Worm (Caenorhabditis elegans): ENCODE measurements around the gene cyn-11.
A peak's percentile ranks its signal among the peaks of the same experiment; 100 is the strongest.

Gene cyn-11

ce11 chrII:8737456-8737855 is 21.4 kb upstream of the cyn-11 start, which contains the start of gene idpb-4:
idpb-4 (minus strand) TSS chrII:8737556.
- TF ChIP-seq zip-8 (tag; optimal IDR thresholded peaks at IDR 0.05) (peak; percentile 72), nhr-237 (tag; optimal IDR thresholded peaks at IDR 0.05) (no peak)

- TF ChIP-seq pha-4 (tag; optimal IDR thresholded peaks at IDR 0.05) (peak; percentile 44), nhr-12 (tag; optimal IDR thresholded peaks at IDR 0.05) (no peak), elt-3 (tag; optimal IDR thresholded peaks at IDR 0.05) (no peak), flh-1 (GFP tag; optimal IDR thresholded peaks at IDR 0.05) (no peak), nhr-237 (tag; optimal IDR thresholded peaks at IDR 0.05) (no peak)
These were observed 17.5 kb upstream of the cyn-11 start for ce11 chrII:8733627-8734026.

ce11 chrII:8732339-8733100 is 16.4 kb upstream of the cyn-11 start, which contains the start of gene rol-6:
rol-6 (plus strand) TSS chrII:8733050.
- TF ChIP-seq mls-2 (tag; optimal IDR thresholded peaks at IDR 0.05) = no peak
- no peak for TF ChIP-seq sem-2 (GFP tag; optimal IDR thresholded peaks at IDR 0.05)
- TF ChIP-seq pha-4 (tag; optimal IDR thresholded peaks at IDR 0.05) = peak; percentile 96
- no peak for TF ChIP-seq lin-13 (tag; optimal IDR thresholded peaks at IDR 0.05)
- no peak for TF ChIP-seq sptf-1 (tag; optimal IDR thresholded peaks at IDR 0.05)
- TF ChIP-seq unc-39 (tag; optimal IDR thresholded peaks at IDR 0.05) = no peak
- no peak for TF ChIP-seq ceh-43 (GFP tag; optimal IDR thresholded peaks at IDR 0.05)

DNA sequence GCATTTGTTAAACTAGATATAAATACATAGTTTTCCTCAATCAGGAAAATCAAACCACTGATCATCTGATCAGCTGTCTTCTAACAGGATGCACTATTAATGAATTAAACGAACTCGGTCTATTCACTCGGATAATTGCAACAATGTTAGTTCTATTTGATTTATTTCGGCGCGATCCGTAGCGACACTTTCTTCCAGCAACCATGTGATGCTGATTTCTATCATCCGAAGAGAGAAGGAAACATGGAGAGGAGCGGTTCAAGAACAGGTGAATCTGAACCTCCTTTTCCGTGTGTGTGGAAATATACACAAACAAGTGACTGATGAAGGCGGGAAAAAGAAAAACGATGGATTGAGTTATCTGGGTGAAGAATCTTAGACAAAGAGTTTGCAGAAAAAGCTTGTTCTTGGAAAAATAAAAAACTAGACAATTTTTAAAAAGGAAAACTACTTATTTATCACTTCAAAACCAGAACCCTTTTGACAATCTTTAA is 15.7 kb upstream of the cyn-11 start:
- TF ChIP-seq M03D4.4 (tag; optimal IDR thresholded peaks at IDR 0.05) = no peak
- TF ChIP-seq mab-5 (tag; optimal IDR thresholded peaks at IDR 0.05) = no peak
- peak; percentile 96 for TF ChIP-seq pha-4 (tag; optimal IDR thresholded peaks at IDR 0.05)
- TF ChIP-seq lin-13 (tag; optimal IDR thresholded peaks at IDR 0.05) = no peak
- TF ChIP-seq sem-2 (GFP tag; optimal IDR thresholded peaks at IDR 0.05) = no peak
- no peak for TF ChIP-seq lin-32 (GFP tag; optimal IDR thresholded peaks at IDR 0.05)
- TF ChIP-seq snpc-4 (tag; optimal IDR thresholded peaks at IDR 0.05) = no peak
- TF ChIP-seq ham-2 (GFP tag; optimal IDR thresholded peaks at IDR 0.05) = no peak

ce11 chrII:8730960-8731693 is 15.0 kb upstream of the cyn-11 start:
- TF ChIP-seq pha-4 (tag; optimal IDR thresholded peaks at IDR 0.05) (peak; percentile 86), ztf-11 (tag; optimal IDR thresholded peaks at IDR 0.05) (no peak), nhr-12 (tag; optimal IDR thresholded peaks at IDR 0.05) (no peak), ceh-83 (GFP tag; optimal IDR thresholded peaks at IDR 0.05) (no peak), M03D4.4 (tag; optimal IDR thresholded peaks at IDR 0.05) (no peak), mab-5 (tag; optimal IDR thresholded peaks at IDR 0.05) (no peak), elt-3 (tag; optimal IDR thresholded peaks at IDR 0.05) (no peak), ceh-43 (GFP tag; optimal IDR thresholded peaks at IDR 0.05) (no peak), hlh-1 (tag; optimal IDR thresholded peaks at IDR 0.05) (no peak), nhr-237 (tag; optimal IDR thresholded peaks at IDR 0.05) (no peak), bed-3 (GFP tag; optimal IDR thresholded peaks at IDR 0.05) (no peak), zip-8 (tag; optimal IDR thresholded peaks at IDR 0.05) (peak; percentile 83), nhr-2 (tag; optimal IDR thresholded peaks at IDR 0.05) (no peak), ham-2 (GFP tag; optimal IDR thresholded peaks at IDR 0.05) (no peak)

- no peak for TF ChIP-seq ham-2 (GFP tag; optimal IDR thresholded peaks at IDR 0.05)
These were observed 14.2 kb upstream of the cyn-11 start for ce11 chrII:8730281-8730680.

- no peak for TF ChIP-seq unc-62 (GFP tag; optimal IDR thresholded peaks at IDR 0.05)
- no peak for TF ChIP-seq mab-5 (tag; optimal IDR thresholded peaks at IDR 0.05)
- TF ChIP-seq ztf-11 (tag; optimal IDR thresholded peaks at IDR 0.05) = no peak
- TF ChIP-seq ham-2 (GFP tag; optimal IDR thresholded peaks at IDR 0.05) = no peak
- TF ChIP-seq ceh-43 (GFP tag; optimal IDR thresholded peaks at IDR 0.05) = no peak
- no peak for TF ChIP-seq zip-8 (tag; optimal IDR thresholded peaks at IDR 0.05)
- no peak for TF ChIP-seq nhr-2 (tag; optimal IDR thresholded peaks at IDR 0.05)
These were observed 10.6 kb upstream of the cyn-11 start, which contains the start of gene T01B7.9 for ce11 chrII:8726700-8727099. T01B7.9 (minus strand) TSS chrII:8726800.
